Worm (Caenorhabditis elegans) whole organism, young adult: ENCODE data around the gene Y15E3A.3.

ENCODE experiments used
- B0035.1 ChIP-seq: sonication (generic microtip); optimal IDR thresholded peaks from 2 replicates; lab custom pipeline; 2016; ENCODE audit warnings: missing genetic modification characterization, mild to moderate bottlenecking, missing compliant biosample characterization, missing genotype, missing genetic modification reagents
- B0336.3 ChIP-seq: fragments of 200-800 bp; sonication (Bioruptor generic); IDR thresholded peaks from 2 replicates; pipeline ENCODE4 v1.3.6; 2022; ENCODE audit warnings: missing genetic modification characterization, missing compliant biosample characterization
- F10E7.11 ChIP-seq: sonication (generic microtip); optimal IDR thresholded peaks from 2 replicates; lab custom pipeline; 2017; ENCODE audit warnings: mild to moderate bottlenecking, missing genetic modification characterization, moderate library complexity, missing compliant biosample characterization
- F57A8.1 ChIP-seq: fragments of 200-800 bp; sonication (Bioruptor generic); optimal IDR thresholded peaks from 2 replicates; lab custom pipeline; 2018; ENCODE audit warnings: mild to moderate bottlenecking, missing genetic modification characterization, moderate library complexity, missing compliant biosample characterization
- K11D2.4 ChIP-seq: fragments of 200-800 bp; sonication (Bioruptor generic); IDR thresholded peaks from 2 replicates; pipeline ENCODE4 v1.3.6; 2022; ENCODE audit warnings: missing genetic modification reagents, missing genetic modification characterization, missing compliant biosample characterization
- K12H6.12 ChIP-seq: fragments of 200-800 bp; sonication (Bioruptor generic); optimal IDR thresholded peaks from 2 replicates; lab custom pipeline; 2018; ENCODE audit warnings: mild to moderate bottlenecking, missing genetic modification characterization, missing compliant biosample characterization
- Y53G8AR.9 ChIP-seq: fragments of 200-800 bp; sonication (Bioruptor generic); conservative IDR thresholded peaks from 2 replicates; pipeline ENCODE4 v1.3.6; 2022; ENCODE audit warnings: missing genetic modification reagents, missing genetic modification characterization, missing compliant biosample characterization
- Y67H2A.10 ChIP-seq: fragments of 200-800 bp; sonication (Bioruptor generic); conservative IDR thresholded peaks from 2 replicates; pipeline ENCODE4 v1.3.6; 2022; ENCODE audit warnings: missing genetic modification reagents, missing genetic modification characterization, missing compliant biosample characterization
- Y79H2A.3 ChIP-seq: fragments of 200-800 bp; sonication (Bioruptor generic); conservative IDR thresholded peaks from 2 replicates; pipeline ENCODE4 v1.3.6; 2022; ENCODE audit warnings: missing genetic modification reagents, missing genetic modification characterization, missing compliant biosample characterization
- ZK185.1 ChIP-seq: sonication (generic microtip); optimal IDR thresholded peaks from 2 replicates; lab custom pipeline; 2016; ENCODE audit warnings: mild to moderate bottlenecking, missing genetic modification characterization, missing compliant biosample characterization; ENCODE audit not compliant: poor library complexity, severe bottlenecking
- akir-1 ChIP-seq: fragments of 200-800 bp; sonication (Bioruptor generic); optimal IDR thresholded peaks from 2 replicates; lab custom pipeline; 2018; ENCODE audit warnings: mild to moderate bottlenecking, missing genetic modification characterization, moderate library complexity, missing compliant biosample characterization
- aptf-2 ChIP-seq: fragments of 200-800 bp; sonication (Bioruptor generic); conservative IDR thresholded peaks from 2 replicates; pipeline ENCODE4 v1.3.6; 2022; ENCODE audit warnings: missing genetic modification reagents, missing genetic modification characterization, missing compliant biosample characterization
- bed-2 ChIP-seq: fragments of 200-800 bp; sonication (Bioruptor generic); IDR thresholded peaks from 2 replicates; pipeline ENCODE4 v1.3.6; 2022; ENCODE audit warnings: missing genetic modification reagents, missing genetic modification characterization, missing compliant biosample characterization
- ccch-3 ChIP-seq: fragments of 200-800 bp; sonication (Bioruptor generic); optimal IDR thresholded peaks from 2 replicates; lab custom pipeline; 2018; ENCODE audit warnings: mild to moderate bottlenecking, missing genetic modification characterization, missing compliant biosample characterization
- cebp-1 ChIP-seq, 2 experiments: fragments of 200-800 bp in 1 of 2; sonication (Bioruptor generic) in 1 of 2; sonication (generic microtip) in 1 of 2; IDR thresholded peaks in 1 of 2; optimal IDR thresholded peaks in 1 of 2; 2 replicates each; pipeline versions ENCODE4 v1.3.6 to Lab custom; 2017 to 2022; ENCODE audit warnings: missing compliant biosample characterization in 2 of 2, missing genetic modification characterization in 2 of 2, mild to moderate bottlenecking in 1 of 2, missing genetic modification reagents in 1 of 2, moderate library complexity in 1 of 2
- cebp-2 ChIP-seq: fragments of 200-800 bp; sonication (Bioruptor generic); IDR thresholded peaks from 2 replicates; pipeline ENCODE4 v1.3.6; 2022; ENCODE audit warnings: missing genetic modification characterization, missing compliant biosample characterization
- ceh-27 ChIP-seq: fragments of 200-800 bp; sonication (Bioruptor generic); optimal IDR thresholded peaks from 2 replicates; lab custom pipeline; 2018; ENCODE audit warnings: mild to moderate bottlenecking, missing genetic modification characterization, moderate library complexity, missing compliant biosample characterization
- efl-1 ChIP-seq: fragments of 150-350 bp; optimal IDR thresholded peaks from 2 replicates; lab custom pipeline; 2014; ENCODE audit warnings: missing biosample characterization, missing genetic modification reagents, missing genetic modification characterization
- egl-44 ChIP-seq: fragments of 200-800 bp; sonication (Bioruptor generic); IDR thresholded peaks from 2 replicates; pipeline ENCODE4 v1.3.6; 2022; ENCODE audit warnings: missing genetic modification reagents, missing genetic modification characterization, missing compliant biosample characterization
- egrh-3 ChIP-seq: fragments of 200-800 bp; sonication (Bioruptor generic); IDR thresholded peaks from 2 replicates; pipeline ENCODE4 v1.3.6; 2022; ENCODE audit warnings: missing genetic modification reagents, missing genetic modification characterization, missing compliant biosample characterization
- ekl-4 ChIP-seq: fragments of 200-800 bp; sonication (Bioruptor generic); IDR thresholded peaks from 2 replicates; pipeline ENCODE4 v1.3.6; 2022; ENCODE audit warnings: missing genetic modification reagents, missing genetic modification characterization, missing compliant biosample characterization
- hmg-1.2 ChIP-seq: fragments of 200-800 bp; sonication (Bioruptor generic); IDR thresholded peaks from 2 replicates; pipeline ENCODE4 v1.3.6; 2022; ENCODE audit warnings: missing genetic modification reagents, missing genetic modification characterization, missing compliant biosample characterization
- lin-35 ChIP-seq, 3 experiments: fragments of 150-350 bp in 2 of 3; sonication (generic microtip) in 1 of 3; optimal IDR thresholded peaks; 2 replicates each; lab custom pipeline; 2014 to 2018; ENCODE audit warnings: missing biosample characterization in 3 of 3, missing genetic modification characterization in 3 of 3, missing genetic modification reagents in 3 of 3
- lin-40 ChIP-seq: sonication (generic microtip); optimal IDR thresholded peaks from 2 replicates; lab custom pipeline; 2016; ENCODE audit warnings: missing genetic modification characterization, mild to moderate bottlenecking, missing compliant biosample characterization, missing genotype, missing genetic modification reagents
- madf-8 ChIP-seq: fragments of 200-800 bp; sonication (Bioruptor generic); conservative IDR thresholded peaks from 2 replicates; pipeline ENCODE4 v1.3.6; 2022; ENCODE audit warnings: missing genetic modification reagents, missing genetic modification characterization, missing compliant biosample characterization
- mcd-1 ChIP-seq: fragments of 200-800 bp; sonication (Bioruptor generic); IDR thresholded peaks from 2 replicates; pipeline ENCODE4 v1.3.6; 2022; ENCODE audit warnings: missing genetic modification reagents, missing genetic modification characterization, missing compliant biosample characterization
- nfya-2 ChIP-seq: fragments of 200-800 bp; sonication (Bioruptor generic); IDR thresholded peaks from 2 replicates; pipeline ENCODE4 v1.3.6; 2022; ENCODE audit warnings: missing genetic modification reagents, missing genetic modification characterization, missing compliant biosample characterization
- nfyb-1 ChIP-seq: fragments of 200-800 bp; sonication (Bioruptor generic); IDR thresholded peaks from 2 replicates; pipeline ENCODE4 v1.3.6; 2022; ENCODE audit warnings: missing genetic modification reagents, missing genetic modification characterization, missing compliant biosample characterization
- pbrm-1 ChIP-seq: fragments of 200-800 bp; sonication (Bioruptor generic); IDR thresholded peaks from 2 replicates; pipeline ENCODE4 v1.3.6; 2022; ENCODE audit warnings: missing genetic modification reagents, missing genetic modification characterization, missing compliant biosample characterization
- pha-4 ChIP-seq: fragments of 150-350 bp; sonication (generic microtip); optimal IDR thresholded peaks from 2 replicates; lab custom pipeline; 2014; ENCODE audit warnings: missing biosample characterization, missing genetic modification reagents, missing genetic modification characterization
- snpc-1.1 ChIP-seq: sonication (generic microtip); optimal IDR thresholded peaks from 2 replicates; lab custom pipeline; 2017; ENCODE audit warnings: missing genetic modification characterization, mild to moderate bottlenecking, missing compliant biosample characterization, antibody characterized with exemption, moderate library complexity, missing genotype, missing genetic modification reagents; ENCODE audit not compliant: insufficient read depth
- tbp1 ChIP-seq: fragments of 200-800 bp; sonication (Bioruptor generic); optimal IDR thresholded peaks from 2 replicates; lab custom pipeline; 2018; ENCODE audit warnings: mild to moderate bottlenecking, missing genetic modification characterization, missing compliant biosample characterization
- tlf-1 ChIP-seq: fragments of 200-800 bp; sonication (Bioruptor generic); optimal IDR thresholded peaks from 2 replicates; lab custom pipeline; 2018; ENCODE audit warnings: mild to moderate bottlenecking, missing genetic modification characterization, missing compliant biosample characterization
- unc-62 ChIP-seq: fragments of 150-350 bp; optimal IDR thresholded peaks from 2 replicates; lab custom pipeline; 2014; ENCODE audit warnings: missing biosample characterization, missing genetic modification reagents, missing genetic modification characterization
- xnd-1 ChIP-seq: sonication (generic microtip); optimal IDR thresholded peaks from 2 replicates; lab custom pipeline; 2016; ENCODE audit warnings: missing genotype, missing genetic modification reagents, missing genetic modification characterization, missing compliant biosample characterization
- zfh-2 ChIP-seq: fragments of 200-800 bp; sonication (Bioruptor generic); conservative IDR thresholded peaks from 2 replicates; pipeline ENCODE4 v1.3.6; 2022; ENCODE audit warnings: missing genetic modification reagents, missing genetic modification characterization, missing compliant biosample characterization
- zim-3 ChIP-seq: sonication (generic microtip); optimal IDR thresholded peaks from 2 replicates; lab custom pipeline; 2017; ENCODE audit warnings: mild to moderate bottlenecking, missing genetic modification characterization, moderate library complexity, missing compliant biosample characterization
- ztf-18 ChIP-seq: sonication (generic microtip); optimal IDR thresholded peaks from 2 replicates; lab custom pipeline; 2016; ENCODE audit warnings: missing genotype, mild to moderate bottlenecking, missing genetic modification characterization, missing compliant biosample characterization
- ztf-22 ChIP-seq: fragments of 200-800 bp; sonication (Bioruptor generic); optimal IDR thresholded peaks from 2 replicates; lab custom pipeline; 2018; ENCODE audit warnings: mild to moderate bottlenecking, missing genetic modification characterization, moderate library complexity, missing compliant biosample characterization

Y15E3A.3 gene

DNA sequence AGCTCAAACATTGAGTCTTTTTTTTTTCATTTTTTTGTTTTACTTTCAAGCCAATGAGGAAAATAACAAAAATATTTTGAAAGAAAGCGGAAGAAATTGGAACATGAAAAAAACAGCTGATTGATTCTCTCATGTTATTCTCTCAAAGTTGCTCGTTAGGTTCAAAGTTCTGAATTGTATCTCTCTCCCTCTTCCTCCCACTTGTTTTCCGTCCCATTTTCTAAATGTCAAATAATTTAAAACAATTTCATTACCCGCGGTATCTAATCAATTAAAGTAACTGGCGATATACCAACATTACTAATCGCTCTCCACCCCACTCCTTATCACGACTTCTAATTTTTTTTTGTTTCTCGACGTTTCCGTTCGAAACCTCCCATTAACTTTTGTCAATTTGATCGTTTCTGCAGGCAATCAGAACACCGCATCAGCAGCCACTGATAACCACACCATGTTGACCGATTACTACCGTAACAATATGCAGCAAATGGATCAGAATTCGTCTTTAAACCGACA lies 17.2 kb upstream of the Y15E3A.3 start:
- TF ChIP-seq cebp-2 (GFP tag; lab: Robert Waterston, UW), result no peak
- no peak for TF ChIP-seq akir-1 (GFP tag; lab: Kevin White, UChicago)
- no peak for TF ChIP-seq ccch-3 (GFP tag; lab: Kevin White, UChicago)
- TF ChIP-seq tbp1, result no peak
- TF ChIP-seq xnd-1 (tag; lab: Kevin White, UChicago), result no peak
- no peak for TF ChIP-seq ZK185.1 (tag; lab: Kevin White, UChicago)
- no peak for TF ChIP-seq aptf-2 (GFP tag; lab: Robert Waterston, UW)
- no peak for TF ChIP-seq unc-62 (GFP tag; lab: Kevin White, UChicago)
- no peak for TF ChIP-seq ztf-22 (GFP tag; lab: Kevin White, UChicago)
- TF ChIP-seq pha-4 (tag; lab: Kevin White, UChicago), result no peak
- no peak for TF ChIP-seq snpc-1.1 (tag; lab: Kevin White, UChicago)
- no peak for TF ChIP-seq zfh-2
- TF ChIP-seq ztf-18 (tag; lab: Kevin White, UChicago), result no peak
- no peak for TF ChIP-seq madf-8
- no peak for TF ChIP-seq tlf-1 (GFP tag; lab: Kevin White, UChicago)
- TF ChIP-seq Y67H2A.10 (GFP tag; lab: Robert Waterston, UW), result no peak
- no peak for TF ChIP-seq Y79H2A.3 (GFP tag; lab: Robert Waterston, UW)
- TF ChIP-seq nfya-2 (GFP tag; lab: Robert Waterston, UW), result no peak
- no peak for TF ChIP-seq B0035.1 (tag; lab: Kevin White, UChicago)

DNA sequence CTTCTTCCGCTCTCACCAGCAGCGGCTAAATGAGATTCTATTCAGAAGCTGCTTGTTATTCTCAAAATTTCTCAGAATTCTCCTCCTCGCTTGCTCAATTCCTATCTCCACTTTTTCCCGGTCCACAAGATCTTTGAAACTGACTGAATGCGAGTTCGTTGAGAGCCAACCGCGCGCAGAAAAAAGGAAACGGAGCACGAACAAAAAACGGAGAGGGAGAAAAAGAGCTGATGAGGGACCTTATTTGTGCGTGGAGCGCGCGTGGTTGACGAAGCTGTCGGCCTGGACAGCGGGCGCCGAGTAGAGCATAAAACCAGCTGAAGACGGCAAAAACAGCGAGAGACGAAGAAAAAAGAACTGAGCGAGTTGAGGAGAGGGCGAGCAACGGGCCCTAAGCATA lies 16.5 kb upstream of the Y15E3A.3 start:
- TF ChIP-seq mcd-1 (GFP tag; lab: Robert Waterston, UW), result peak; percentile 38; the same call in 1 of the 2 replicates
- 0 out of 2 replicates have a peak, but pooled peaks have one; percentile 29 for TF ChIP-seq Y53G8AR.9 (GFP tag; lab: Robert Waterston, UW)
- 0 out of 2 replicates have a peak, but pooled peaks have one; percentile 50 for TF ChIP-seq egl-44
- no peak for TF ChIP-seq lin-35 (GFP tag; optimal IDR thresholded peaks at IDR 0.05; lab: Kevin White, UChicago)
- TF ChIP-seq F10E7.11 (tag; lab: Kevin White, UChicago), result no peak
- TF ChIP-seq pbrm-1 (GFP tag; lab: Robert Waterston, UW), result no peak
- TF ChIP-seq B0336.3 (GFP tag; lab: Robert Waterston, UW), result 0 out of 2 replicates have a peak, but pooled peaks have one; percentile 58
- no peak for TF ChIP-seq zim-3 (tag; lab: Kevin White, UChicago)
- 0 out of 2 replicates have a peak, but pooled peaks have one; percentile 9 for TF ChIP-seq nfyb-1
- peak; percentile 72 for TF ChIP-seq K12H6.12 (tag; lab: Kevin White, UChicago)
- peak; percentile 40; the same call in 1 of the 2 replicates for TF ChIP-seq ekl-4 (GFP tag; lab: Robert Waterston, UW)
- no peak for TF ChIP-seq efl-1 (GFP tag; lab: Kevin White, UChicago)
- peak; percentile 98 for TF ChIP-seq zfh-2
- TF ChIP-seq lin-40 (tag; lab: Kevin White, UChicago), result peak; percentile 28
- no peak for TF ChIP-seq cebp-1 (GFP tag; IDR thresholded peaks at IDR 0.05; lab: Robert Waterston, UW)
- peak; percentile 42 for TF ChIP-seq cebp-1 (tag; optimal IDR thresholded peaks at IDR 0.05; lab: Kevin White, UChicago)
- 0 out of 2 replicates have a peak, but pooled peaks have one; percentile 4 for TF ChIP-seq hmg-1.2 (GFP tag; lab: Robert Waterston, UW)
- TF ChIP-seq egrh-3 (GFP tag; lab: Robert Waterston, UW), result 0 out of 2 replicates have a peak, but pooled peaks have one; percentile 4
- TF ChIP-seq tlf-1 (GFP tag; lab: Kevin White, UChicago), result no peak
- TF ChIP-seq F57A8.1 (GFP tag; lab: Kevin White, UChicago), result no peak
- peak; percentile 37 for TF ChIP-seq ceh-27 (GFP tag; lab: Kevin White, UChicago)
- TF ChIP-seq K11D2.4 (GFP tag; lab: Robert Waterston, UW), result 0 out of 2 replicates have a peak, but pooled peaks have one; percentile 50
- no peak for TF ChIP-seq bed-2 (GFP tag; lab: Robert Waterston, UW)
